Worm (Caenorhabditis elegans): Measurements from ENCODE around the gene daf-3.

daf-3 gene

DNA sequence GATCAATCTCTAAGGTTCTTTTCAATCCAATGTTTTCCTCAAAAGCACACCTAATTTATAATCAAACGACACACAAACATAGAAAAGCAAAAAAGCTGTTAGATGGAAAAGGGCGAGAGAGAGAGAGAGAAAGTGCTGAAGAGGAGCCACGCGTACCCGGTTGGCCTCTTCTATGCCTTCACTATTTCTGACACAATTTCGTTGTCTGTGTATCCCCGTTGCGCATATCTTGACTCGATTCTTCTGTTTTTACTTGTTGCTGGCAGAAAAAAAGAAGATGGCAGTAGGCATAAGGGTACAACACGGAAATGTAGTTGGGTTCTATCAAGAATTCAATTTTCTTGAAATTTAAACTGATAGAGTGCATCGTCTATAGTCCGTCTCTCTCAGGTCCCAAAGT, 2.2 kb upstream of the daf-3 start:
- TF ChIP-seq lin-13 (GFP tag; optimal IDR thresholded peaks at IDR 0.05) (peak; percentile 15), lir-3 (tag; optimal IDR thresholded peaks at IDR 0.05; ENCODE audit: poor library complexity) (no peak), unc-30 (tag; optimal IDR thresholded peaks at IDR 0.05) (no peak), xbp-1 (tag; optimal IDR thresholded peaks at IDR 0.05) (peak; percentile 25), tbx-2 (tag; optimal IDR thresholded peaks at IDR 0.05) (peak; percentile 77), rnt-1 (tag; optimal IDR thresholded peaks at IDR 0.05) (peak; percentile 54), lin-14 (GFP tag; optimal IDR thresholded peaks at IDR 0.05) (peak; percentile 93), fkh-8 (tag; optimal IDR thresholded peaks at IDR 0.05) (peak; percentile 76), mab-9 (GFP tag; IDR thresholded peaks at IDR 0.05) (no peak), vab-15 (tag; optimal IDR thresholded peaks at IDR 0.05) (no peak), nhr-11 (tag; optimal IDR thresholded peaks at IDR 0.05) (peak; percentile 40), nhr-20 (tag; optimal IDR thresholded peaks at IDR 0.05) (peak; percentile 67), lin-39 (tag; optimal IDR thresholded peaks at IDR 0.05) (no peak), F16B12.6 (tag; optimal IDR thresholded peaks at IDR 0.05) (no peak), nhr-85 (tag) (peak; percentile 42), egl-27 (tag; optimal IDR thresholded peaks at IDR 0.05) (no peak), mep-1 (tag; optimal IDR thresholded peaks at IDR 0.05) (peak; percentile 75), snpc-4 (tag; optimal IDR thresholded peaks at IDR 0.05) (no peak), lsy-2 (tag; optimal IDR thresholded peaks at IDR 0.05) (peak; percentile 55 to 75), tlp-1 (tag; optimal IDR thresholded peaks at IDR 0.05) (no peak), ceh-88 (GFP tag; IDR thresholded peaks at IDR 0.05) (no peak), ceh-63 (GFP tag; optimal IDR thresholded peaks at IDR 0.05) (no peak), zag-1 (tag; optimal IDR thresholded peaks at IDR 0.05) (peak; percentile 25), fos-1 (tag; optimal IDR thresholded peaks at IDR 0.05) (peak; percentile 78), nhr-19 (GFP tag; conservative IDR thresholded peaks at IDR 0.05) (no peak; the same call in 1 of the 2 replicates), jun-1 (tag; optimal IDR thresholded peaks at IDR 0.05) (peak; percentile 7), efl-1 (optimal IDR thresholded peaks at IDR 0.05) (peak; percentile 34 to 69), efl-1 (GFP tag; optimal IDR thresholded peaks at IDR 0.05 in 1 of 2) (peak in 1 of 2 experiments; percentile 85), C16A3.4 (tag; optimal IDR thresholded peaks at IDR 0.05) (peak; percentile 24), snu-23 (GFP tag; optimal IDR thresholded peaks at IDR 0.05) (peak; percentile 79), ces-1 (GFP tag; optimal IDR thresholded peaks at IDR 0.05) (no peak), aly-2 (tag; optimal IDR thresholded peaks at IDR 0.05) (no peak), C34B4.2 (tag; optimal IDR thresholded peaks at IDR 0.05) (no peak), skn-1 (tag; optimal IDR thresholded peaks at IDR 0.05) (peak; percentile 83), swsn-7 (tag; optimal IDR thresholded peaks at IDR 0.05) (peak; percentile 72), dpl-1 (GFP tag; optimal IDR thresholded peaks at IDR 0.05) (peak in 1 of 3 experiments; percentile 14), nhr-71 (tag; optimal IDR thresholded peaks at IDR 0.05) (peak; percentile 81), mdl-1 (tag; optimal IDR thresholded peaks at IDR 0.05) (peak in 1 of 2 experiments; percentile 68), alr-1 (tag; optimal IDR thresholded peaks at IDR 0.05; ENCODE audit: borderline replicate concordance) (no peak), irx-1 (tag; optimal IDR thresholded peaks at IDR 0.05) (peak; percentile 50), pag-3 (tag; optimal IDR thresholded peaks at IDR 0.05; ENCODE audit: borderline replicate concordance, insufficient read depth) (peak; percentile 82), fkh-10 (GFP tag; optimal IDR thresholded peaks at IDR 0.05) (peak; percentile 93), nhr-12 (tag; optimal IDR thresholded peaks at IDR 0.05) (no peak), ceh-8 (GFP tag; optimal IDR thresholded peaks at IDR 0.05) (peak; percentile 59), nhr-77 (tag; optimal IDR thresholded peaks at IDR 0.05) (peak; percentile 57), ztf-11 (tag; optimal IDR thresholded peaks at IDR 0.05) (no peak), grh-1 (GFP tag; IDR thresholded peaks at IDR 0.05) (no peak), unc-86 (tag; optimal IDR thresholded peaks at IDR 0.05) (peak; percentile 56), nhr-47 (tag; optimal IDR thresholded peaks at IDR 0.05) (peak; percentile 78), unc-130 (tag; optimal IDR thresholded peaks at IDR 0.05) (no peak), C04F5.9 (tag; optimal IDR thresholded peaks at IDR 0.05) (no peak), ets-5 (GFP tag; IDR thresholded peaks at IDR 0.05) (no peak), nhr-90 (tag; optimal IDR thresholded peaks at IDR 0.05; ENCODE audit: poor library complexity) (no peak), nhr-28 (tag; optimal IDR thresholded peaks at IDR 0.05) (no peak)

Measured in whole organism, L1 larva.